Fruit fly (Drosophila melanogaster) Kc167 (cell line): ENCODE measurements around the gene CG16789.

Experiments
- Myc ChIP-seq: fragments of >200 bp; optimal IDR thresholded peaks from 2 replicates; lab custom pipeline; 2017; ENCODE audit warnings: missing external identifiers
- Sin3A ChIP-seq: fragments of >200 bp; optimal IDR thresholded peaks from 2 replicates; lab custom pipeline; 2018; ENCODE audit warnings: missing external identifiers
- h ChIP-seq: fragments of >200 bp; optimal IDR thresholded peaks from 3 replicates; lab custom pipeline; 2018; ENCODE audit warnings: missing external identifiers
- insv ChIP-seq: fragments of >200 bp; optimal IDR thresholded peaks from 3 replicates; lab custom pipeline; 2018; ENCODE audit warnings: missing external identifiers
- psq ChIP-seq: fragments of >200 bp; optimal IDR thresholded peaks from 2 replicates; lab custom pipeline; 2017; ENCODE audit warnings: missing external identifiers
- ttk ChIP-seq: sonication (Bioruptor generic); optimal IDR thresholded peaks from 2 replicates; lab custom pipeline; 2017; ENCODE audit warnings: missing external identifiers

The CG16789 gene

DNA sequence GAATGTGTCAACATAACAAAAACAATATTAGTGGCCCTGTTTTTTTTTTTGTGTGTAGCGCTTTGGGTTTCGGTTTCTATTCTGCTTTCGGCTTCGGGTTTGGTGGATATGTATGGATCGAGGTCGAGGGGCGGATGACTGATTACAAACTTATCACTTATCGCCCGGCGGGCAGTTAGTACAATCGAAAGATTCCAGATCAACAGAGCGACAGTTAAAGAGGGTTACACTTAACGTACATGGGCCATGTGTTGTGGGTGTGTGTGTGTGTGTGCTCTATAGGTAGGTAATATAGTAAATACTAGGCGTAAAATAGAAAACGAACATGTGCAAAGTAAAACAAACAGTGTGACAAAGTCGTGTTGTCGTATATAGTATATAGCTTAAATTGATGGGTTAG, 17.2 kb upstream of the CG16789 start:
- TF ChIP-seq h (lab: Kevin White, UChicago) (no peak), Sin3A (no peak), psq (no peak), insv (no peak), ttk (lab: Kevin White, UChicago) (no peak), Myc (lab: Kevin White, UChicago) (no peak)

DNA sequence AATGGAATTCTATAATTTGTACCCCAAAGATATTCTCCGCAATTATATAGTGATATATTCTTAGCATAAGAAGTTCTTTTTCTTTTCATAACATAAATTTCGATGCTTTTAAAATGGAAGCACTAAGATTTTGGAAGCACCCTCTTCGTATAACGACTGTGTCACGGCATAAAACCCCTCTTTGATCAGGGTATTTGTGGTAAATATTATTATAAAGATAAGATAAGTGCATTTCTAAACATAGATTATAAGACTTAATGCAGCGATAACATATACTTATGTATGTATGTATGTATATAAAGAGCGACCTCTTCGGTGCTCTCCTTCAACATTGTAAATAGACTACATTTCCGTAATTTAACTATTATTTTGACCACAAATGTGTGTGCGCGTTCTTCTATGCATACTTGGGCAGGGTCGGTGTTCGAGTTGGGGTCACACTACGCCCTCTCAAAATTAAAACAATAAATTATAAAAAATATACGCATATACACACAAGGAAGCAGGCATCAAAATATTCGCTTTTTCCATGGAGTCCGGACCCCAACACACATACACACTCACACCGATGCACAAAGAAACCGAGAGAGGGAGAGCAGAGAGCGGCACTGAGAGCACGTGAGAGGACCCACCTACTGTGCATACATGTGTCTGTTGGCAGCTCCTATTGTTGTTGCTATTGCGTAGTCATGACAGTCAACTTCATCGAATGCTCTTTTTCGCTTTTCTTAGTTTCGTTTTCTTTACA, 15.6 kb upstream of the CG16789 start:
- TF ChIP-seq h (lab: Kevin White, UChicago) (no peak), ttk (lab: Kevin White, UChicago) (no peak), Myc (lab: Kevin White, UChicago) (no peak), psq (no peak), insv (no peak), Sin3A (no peak)

DNA sequence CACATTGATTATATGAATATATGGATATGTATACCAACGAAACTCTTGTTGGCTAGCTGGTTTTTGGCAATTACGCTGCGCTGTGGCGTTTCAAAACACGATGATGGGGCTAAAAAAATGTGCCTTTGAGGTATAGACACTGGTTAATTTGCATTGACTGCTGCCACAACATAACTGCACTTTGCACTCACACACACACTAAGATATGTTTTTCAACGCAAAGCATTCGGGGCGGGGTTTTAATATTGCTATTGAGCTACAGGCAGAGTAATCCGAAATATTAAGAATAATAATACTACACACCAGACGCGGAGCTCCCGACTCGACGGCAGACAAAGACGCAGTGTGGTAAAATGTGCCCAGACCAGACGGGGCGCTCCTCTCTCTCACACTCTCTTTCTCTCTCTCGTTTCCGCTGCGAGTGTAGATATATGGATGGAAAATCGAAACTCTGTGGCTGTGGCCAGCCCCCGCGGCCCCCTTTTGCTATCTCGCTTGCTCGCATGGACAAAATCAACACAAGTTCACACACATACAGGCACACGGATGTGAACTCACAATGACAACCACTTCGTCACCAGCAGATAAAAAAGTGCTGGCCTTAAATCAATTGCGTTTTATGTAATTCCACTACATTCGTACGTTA, 14.9 kb upstream of the CG16789 start:
- TF ChIP-seq psq: no peak
- TF ChIP-seq insv: peak; percentile 82

DNA sequence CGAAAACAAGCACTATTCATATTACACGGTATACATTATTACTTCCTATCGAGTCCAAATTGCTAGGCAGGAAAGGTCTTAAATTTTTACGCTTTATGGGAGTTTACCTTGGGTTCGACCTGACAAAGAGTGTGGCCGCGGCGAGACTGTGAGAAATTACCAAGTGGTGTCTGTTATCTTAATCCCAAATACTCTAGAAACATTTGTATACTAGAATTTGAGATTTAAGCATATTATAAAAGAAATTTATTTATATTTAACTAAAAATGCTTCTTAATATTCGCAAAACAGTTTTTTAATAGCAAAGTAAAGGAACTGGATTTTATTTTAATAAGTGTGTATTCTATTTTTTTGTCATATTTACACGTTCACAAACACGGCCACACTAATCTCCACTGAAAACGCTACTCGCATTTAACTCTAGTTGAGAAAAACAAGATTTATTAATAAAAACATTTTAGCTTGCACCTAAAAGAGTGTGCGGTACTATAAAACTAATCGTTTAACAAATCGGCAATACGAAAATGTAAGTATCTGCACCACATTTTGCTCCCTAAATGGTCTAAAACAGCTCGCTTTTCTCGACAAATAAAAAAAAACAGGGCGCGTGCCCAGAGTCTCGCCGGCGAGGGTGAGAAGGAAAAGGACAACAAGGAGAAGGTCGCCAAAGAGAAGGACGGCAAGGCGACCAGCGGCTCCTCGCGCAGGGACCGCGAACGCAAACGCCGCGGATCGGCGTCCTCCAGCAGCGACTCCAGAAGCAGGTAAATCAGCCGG, 14.1 kb upstream of the CG16789 start, which contains the start of the genes mura and RnpS1:
TSS of gene mura (minus strand) at position 148 of the 777 bp plus-strand sequence.
TSS of gene RnpS1 (plus strand) at position 376 of the 777 bp plus-strand sequence.
- no peak for TF ChIP-seq ttk (lab: Kevin White, UChicago)
- no peak for TF ChIP-seq insv
- no peak for TF ChIP-seq h (lab: Kevin White, UChicago)
- no peak for TF ChIP-seq Sin3A
- TF ChIP-seq Myc (lab: Kevin White, UChicago): no peak
- TF ChIP-seq psq: no peak

DNA sequence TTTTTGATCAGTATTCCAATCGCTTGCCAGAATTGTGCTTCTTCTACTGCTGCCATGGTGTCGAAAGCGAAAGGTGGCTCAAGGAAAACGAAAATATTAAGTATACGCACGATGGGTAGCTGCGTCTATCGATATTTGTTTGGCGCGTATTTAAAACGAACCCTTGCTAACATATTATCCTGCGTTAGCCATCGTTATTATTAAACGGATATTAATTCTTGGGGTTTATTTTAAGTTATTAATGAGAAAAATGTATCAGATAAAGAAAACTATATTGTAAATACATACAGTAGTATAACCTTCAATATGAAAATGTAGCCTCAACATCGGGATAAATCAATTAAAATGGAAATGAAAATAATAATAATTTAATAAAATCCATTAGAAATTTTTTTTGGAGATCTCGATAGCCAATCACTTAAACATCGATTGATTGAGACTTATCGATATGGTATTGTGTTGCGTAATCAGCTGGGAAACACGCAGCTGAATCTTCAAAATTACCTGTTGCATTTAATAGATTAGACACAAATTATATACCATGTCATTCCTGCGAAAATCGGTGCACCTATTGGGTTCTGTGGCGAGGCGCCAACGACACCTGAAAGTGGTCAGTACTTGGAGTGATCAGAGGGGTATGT, 10.5 kb upstream of the CG16789 start, which contains the start of the genes CG9386 and BckdhA:
TSS of gene CG9386 (minus strand) at position 75 of the 641 bp plus-strand sequence.
TSS of gene BckdhA (plus strand) at position 452 of the 641 bp plus-strand sequence.
- TF ChIP-seq insv (no peak), Myc (lab: Kevin White, UChicago) (no peak)

DNA sequence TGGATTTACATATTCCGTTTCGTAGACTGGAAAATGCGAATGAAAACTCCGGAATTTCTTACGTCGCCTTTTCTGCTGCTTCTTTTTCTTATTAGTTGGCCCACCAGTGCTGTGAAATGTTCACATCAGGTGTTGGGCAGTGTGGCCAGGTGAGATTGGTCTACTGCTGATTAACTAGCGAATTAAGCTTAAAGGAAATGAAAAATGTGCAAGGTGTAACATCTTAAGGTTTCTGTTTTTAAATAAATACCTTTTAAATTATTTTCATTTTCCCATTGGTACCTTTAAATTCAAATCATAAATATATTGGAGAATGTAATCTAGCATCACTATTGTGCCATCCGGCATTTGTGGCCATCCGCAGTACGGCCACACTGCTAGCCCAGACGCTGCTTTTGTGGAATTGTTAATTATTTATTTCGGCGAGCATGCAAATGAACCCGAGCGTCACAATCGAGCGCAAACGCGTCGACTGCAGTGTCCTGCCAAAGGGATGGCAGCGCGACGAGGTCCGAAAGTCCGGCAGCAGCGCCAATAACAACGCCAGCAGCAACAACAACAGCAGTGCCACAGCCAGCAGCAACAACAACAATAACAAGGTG, 6.5 kb upstream of the CG16789 start, which contains the start of the genes AP-1mu and MBD-like:
TSS of gene AP-1mu (minus strand) at position 113 of the 602 bp plus-strand sequence.
TSS of gene MBD-like (plus strand) at position 348 of the 602 bp plus-strand sequence.
- no peak for TF ChIP-seq Myc (lab: Kevin White, UChicago)
- TF ChIP-seq psq: no peak

DNA sequence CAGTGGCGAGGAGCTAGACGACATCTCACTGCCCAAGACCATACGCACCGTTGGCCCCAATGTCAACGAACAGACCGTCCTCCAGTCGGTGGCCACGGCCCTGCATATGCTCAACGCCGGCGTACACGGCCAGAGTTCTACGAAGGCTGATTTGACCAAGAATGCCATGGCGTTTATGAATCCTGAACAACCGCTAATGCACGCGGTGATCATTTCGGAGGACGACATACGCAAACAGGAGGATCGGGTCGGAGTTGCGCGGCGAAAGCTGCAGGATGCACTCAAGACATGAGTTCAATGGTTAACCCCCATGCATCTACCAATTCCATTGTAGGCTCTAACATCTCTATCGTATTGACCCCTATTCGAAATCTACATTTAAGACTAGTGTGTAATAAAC, 4.9 kb upstream of the CG16789 start:
- TF ChIP-seq Myc (lab: Kevin White, UChicago) (no peak), h (lab: Kevin White, UChicago) (no peak), insv (no peak), psq (no peak), Sin3A (no peak), ttk (lab: Kevin White, UChicago) (no peak)

DNA sequence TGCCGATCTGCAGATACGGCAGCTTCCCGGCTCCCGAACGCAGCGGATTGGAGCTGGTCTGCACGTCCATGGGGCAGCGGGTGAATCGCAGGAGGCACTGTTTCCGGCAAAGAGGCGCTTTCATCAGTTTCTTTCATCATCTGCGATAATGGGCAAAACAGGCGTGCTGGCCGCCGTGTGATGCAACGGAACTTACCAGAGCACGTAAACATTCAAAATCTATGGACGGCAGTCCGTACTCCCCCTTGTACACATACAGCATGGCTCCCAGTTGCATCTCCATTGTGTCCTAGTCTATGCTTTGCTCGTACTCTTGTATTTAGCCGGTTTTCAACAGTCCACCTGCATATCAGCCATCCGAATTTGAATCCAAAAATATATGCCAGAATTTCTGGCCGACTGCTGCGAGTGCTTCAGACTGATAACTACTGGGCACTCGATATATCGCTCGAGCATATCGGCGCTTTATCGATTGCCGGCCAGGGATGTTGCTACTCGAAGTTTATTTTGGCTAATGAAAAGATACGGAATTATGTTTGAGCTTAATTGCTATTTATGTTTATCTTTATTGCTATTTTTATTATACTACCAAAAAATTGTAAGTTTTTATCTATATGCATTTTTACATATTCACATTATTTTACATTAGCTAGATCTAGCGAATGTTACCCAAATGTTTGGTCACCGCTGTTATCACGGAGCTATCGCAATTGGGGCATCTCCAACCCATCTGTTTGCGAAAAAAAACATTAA, 2.6 kb upstream of the CG16789 start, which contains the start of the genes CG9393 and Vps45:
TSS of gene CG9393 (minus strand) at position 434 of the 753 bp plus-strand sequence.
TSS of gene Vps45 (plus strand) at position 685 of the 753 bp plus-strand sequence.
- TF ChIP-seq h (lab: Kevin White, UChicago) (no peak), psq (no peak), Myc (lab: Kevin White, UChicago) (no peak), insv (no peak), ttk (lab: Kevin White, UChicago) (no peak), Sin3A (peak; percentile 6)

DNA sequence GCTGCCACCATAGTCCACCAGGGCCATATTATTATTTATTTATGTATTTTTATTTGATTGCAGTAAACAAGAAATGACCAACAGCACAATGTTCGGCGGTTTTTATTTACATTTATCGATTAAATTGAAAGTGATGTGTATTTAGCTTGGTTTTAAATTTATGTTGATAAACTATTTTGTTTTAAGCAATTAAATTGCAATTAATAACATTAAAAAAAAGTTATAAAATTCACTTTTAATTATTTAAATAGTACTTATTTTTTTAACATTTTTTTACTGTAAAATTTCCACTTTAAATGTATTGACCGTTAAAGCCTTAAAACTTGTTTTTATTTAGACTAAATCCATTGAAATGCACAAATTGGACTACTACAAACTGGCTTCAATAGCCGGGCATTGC, 4.1 kb downstream of the CG16789 start, which contains the start of gene CG16790:
TSS of gene CG16790 (minus strand) at position 101 of the 400 bp plus-strand sequence.
- TF ChIP-seq Myc (lab: Kevin White, UChicago) (no peak), h (lab: Kevin White, UChicago) (no peak), psq (no peak), Sin3A (no peak), ttk (lab: Kevin White, UChicago) (no peak), insv (no peak)

DNA sequence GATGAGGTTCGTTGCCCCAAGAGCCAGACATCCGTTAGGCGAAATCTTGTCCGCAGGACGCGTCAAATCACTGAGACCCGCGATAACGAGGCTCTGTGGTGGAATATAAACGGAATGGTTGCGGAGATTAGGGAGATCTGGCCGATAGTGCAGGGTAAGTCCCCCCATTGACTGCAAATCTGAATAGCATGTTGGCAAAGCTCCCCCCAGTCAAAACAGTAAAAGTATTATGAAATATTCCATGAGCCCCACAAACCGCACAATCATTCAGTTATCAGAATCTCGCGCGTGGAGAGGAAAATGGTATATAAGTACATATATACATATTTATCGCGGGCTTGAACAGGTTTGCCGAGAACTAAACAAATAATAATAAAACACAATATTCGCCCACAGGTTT, 4.7 kb downstream of the CG16789 start:
- TF ChIP-seq insv (no peak), ttk (lab: Kevin White, UChicago) (no peak), h (lab: Kevin White, UChicago) (no peak), psq (no peak), Myc (lab: Kevin White, UChicago) (no peak), Sin3A (no peak)

DNA sequence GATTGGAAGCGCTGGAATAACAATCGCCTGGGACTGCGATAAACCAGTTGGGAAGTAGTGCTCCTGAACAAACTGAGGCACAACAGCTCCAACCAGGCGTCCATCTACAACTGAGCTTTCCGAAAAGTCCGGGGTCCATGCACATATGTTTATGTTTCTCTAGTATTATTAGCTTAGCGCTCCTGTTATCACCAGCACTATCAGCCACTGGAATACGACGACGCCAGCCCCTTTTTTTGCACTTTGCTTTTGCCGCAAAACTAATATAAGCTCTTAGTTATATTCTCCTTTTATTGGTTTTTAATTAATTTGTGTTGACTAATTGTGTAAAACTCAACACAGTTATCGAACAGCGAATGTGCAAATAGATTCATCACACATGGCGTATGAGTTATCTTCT, 5.5 kb downstream of the CG16789 start, which contains the start of gene CG9396:
TSS of gene CG9396 (minus strand) at position 101 of the 400 bp plus-strand sequence.
- TF ChIP-seq Sin3A: no peak
- no peak for TF ChIP-seq insv
- TF ChIP-seq psq: no peak
- no peak for TF ChIP-seq h (lab: Kevin White, UChicago)
- no peak for TF ChIP-seq Myc (lab: Kevin White, UChicago)
- TF ChIP-seq ttk (lab: Kevin White, UChicago): no peak
